Worm (Caenorhabditis elegans): ENCODE data around the gene T05G5.4.

- TF ChIP-seq med-1 (GFP tag; optimal IDR thresholded peaks at IDR 0.05; ENCODE audit: insufficient read depth) (no peak), T22C8.4 (GFP tag; IDR thresholded peaks at IDR 0.05) (no peak), tab-1 (GFP tag; IDR thresholded peaks at IDR 0.05) (no peak), flt-1 (GFP tag; IDR thresholded peaks at IDR 0.05) (no peak)
These were observed 11.4 kb downstream of the T05G5.4 start for ce11 chrIII:9760184-9760583.
